Worm (Caenorhabditis elegans) whole organism, L1 larva: ENCODE data around the gene C50E10.2.

ENCODE experiments used
- jun-1 ChIP-seq: fragments of 150-350 bp; optimal IDR thresholded peaks from 2 replicates; lab custom pipeline; 2014; ENCODE audit warnings: missing biosample characterization, missing genetic modification reagents, missing genetic modification characterization
- lin-39 ChIP-seq: fragments of 150-350 bp; optimal IDR thresholded peaks from 2 replicates; lab custom pipeline; 2014; ENCODE audit warnings: missing biosample characterization, missing genetic modification reagents, missing genetic modification characterization
- lir-3 ChIP-seq: sonication (generic microtip); optimal IDR thresholded peaks from 2 replicates; lab custom pipeline; 2016; ENCODE audit warnings: mild to moderate bottlenecking, missing genetic modification characterization, moderate library complexity, missing compliant biosample characterization; ENCODE audit not compliant: poor library complexity
- nhr-237 ChIP-seq: fragments of 150-350 bp; optimal IDR thresholded peaks from 2 replicates; lab custom pipeline; 2014; ENCODE audit warnings: missing biosample characterization, missing genetic modification characterization
- pqm-1 ChIP-seq: sonication (generic microtip); optimal IDR thresholded peaks from 3 replicates; lab custom pipeline; 2017; ENCODE audit warnings: missing biosample characterization, missing genetic modification characterization
- zip-4 ChIP-seq: fragments of 200-800 bp; sonication (Bioruptor generic); optimal IDR thresholded peaks from 2 replicates; lab custom pipeline; 2018; ENCODE audit warnings: mild to moderate bottlenecking, missing genetic modification characterization, moderate library complexity, missing compliant biosample characterization

DNA sequence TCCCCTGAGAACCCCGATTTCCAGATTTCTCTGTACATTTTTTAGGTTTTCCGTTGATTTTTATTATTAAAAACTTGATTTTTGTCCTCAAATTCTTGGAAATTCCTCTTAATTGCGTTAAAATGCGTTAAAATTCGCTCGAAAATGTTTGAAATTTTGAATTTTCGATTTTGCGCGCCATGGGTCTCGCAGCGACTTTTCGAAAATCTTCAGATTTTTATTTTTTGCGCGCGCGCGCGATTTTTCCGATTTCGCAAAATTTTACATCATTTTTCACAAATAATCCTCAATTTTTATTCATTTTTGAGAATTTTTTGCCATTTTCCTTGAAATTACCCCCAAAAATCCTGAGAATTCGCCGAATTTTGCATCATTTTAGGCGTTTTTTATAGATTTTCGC is 25.5 kb downstream of the C50E10.2 start:
- TF ChIP-seq lin-39 (tag; lab: Kevin White, UChicago): no peak
- TF ChIP-seq zip-4: no peak
- no peak for TF ChIP-seq nhr-237 (tag; lab: Kevin White, UChicago)
- TF ChIP-seq pqm-1 (tag; lab: Kevin White, UChicago): no peak
- TF ChIP-seq lir-3 (tag; lab: Kevin White, UChicago): no peak
- TF ChIP-seq jun-1 (tag; lab: Kevin White, UChicago): no peak
